Fruit fly (Drosophila melanogaster) whole organism, embryonic: ENCODE data around the gene Mocs2B.

ENCODE experiments used
- Asciz ChIP-seq: fragments of 200-800 bp; sonication (Bioruptor generic); optimal IDR thresholded peaks from 2 replicates; lab custom pipeline; 2017; ENCODE audit warnings: missing biosample characterization, mild to moderate bottlenecking, missing genetic modification characterization, missing genetic modification reagents
- CG11504 ChIP-seq: fragments of 200-800 bp; sonication (Bioruptor generic); optimal IDR thresholded peaks from 3 replicates; lab custom pipeline; 2019; ENCODE audit warnings: missing biosample characterization, mild to moderate bottlenecking, missing genetic modification characterization, moderate library complexity
- CG12391 ChIP-seq: fragments of 200-800 bp; sonication (Bioruptor generic); optimal IDR thresholded peaks from 3 replicates; lab custom pipeline; 2018; ENCODE audit warnings: missing biosample characterization, mild to moderate bottlenecking, missing genetic modification characterization, moderate library complexity
- CG14710 ChIP-seq: fragments of 200-800 bp; sonication (Bioruptor generic); optimal IDR thresholded peaks from 3 replicates; lab custom pipeline; 2019; ENCODE audit warnings: missing biosample characterization, mild to moderate bottlenecking, missing genetic modification characterization, moderate library complexity
- CG15073 ChIP-seq: fragments of 200-800 bp; sonication (Bioruptor generic); optimal IDR thresholded peaks from 2 replicates; lab custom pipeline; 2016; ENCODE audit warnings: missing biosample characterization, missing genetic modification characterization
- CG17186 ChIP-seq: fragments of 200-800 bp; sonication (Bioruptor generic); optimal IDR thresholded peaks from 3 replicates; lab custom pipeline; 2017; ENCODE audit warnings: missing biosample characterization, missing genetic modification reagents, missing genetic modification characterization
- CG2889 ChIP-seq: fragments of 200-800 bp; sonication (Bioruptor generic); IDR thresholded peaks from 3 replicates; pipeline ENCODE4 v1.3.6; 2022; ENCODE audit warnings: missing biosample characterization, missing genetic modification characterization
- CG30403 ChIP-seq: fragments of 200-800 bp; sonication (Bioruptor generic); optimal IDR thresholded peaks from 3 replicates; lab custom pipeline; 2016; ENCODE audit warnings: missing biosample characterization, missing genetic modification characterization
- CG31224 ChIP-seq: fragments of 200-800 bp; sonication (Bioruptor generic); IDR thresholded peaks from 2 replicates; pipeline ENCODE4 v1.3.6; 2022; ENCODE audit warnings: missing biosample characterization, missing genetic modification characterization
- CG32532 ChIP-seq: fragments of 200-800 bp; sonication (Bioruptor generic); IDR thresholded peaks from 2 replicates; pipeline ENCODE4 v1.3.6; 2022; ENCODE audit warnings: missing biosample characterization, missing genetic modification characterization
- CG32772 ChIP-seq: fragments of 200-800 bp; sonication (Bioruptor generic); IDR thresholded peaks from 2 replicates; pipeline ENCODE4 v1.3.6; 2022; ENCODE audit warnings: missing biosample characterization, missing genetic modification characterization
- CG3838 ChIP-seq: fragments of 200-800 bp; sonication (Bioruptor generic); optimal IDR thresholded peaks from 3 replicates; lab custom pipeline; 2016; ENCODE audit warnings: missing biosample characterization, missing genetic modification characterization
- CG4282 ChIP-seq: fragments of 200-800 bp; sonication (Bioruptor generic); optimal IDR thresholded peaks from 2 replicates; lab custom pipeline; 2016; ENCODE audit warnings: missing biosample characterization, missing genetic modification characterization
- CG4424 ChIP-seq: fragments of 200-800 bp; sonication (Bioruptor generic); optimal IDR thresholded peaks from 3 replicates; lab custom pipeline; 2016; ENCODE audit warnings: missing biosample characterization, missing genetic modification characterization
- CG5953 ChIP-seq: fragments of 200-800 bp; sonication (Bioruptor generic); IDR thresholded peaks from 2 replicates; pipeline ENCODE4 v1.3.6; 2022; ENCODE audit warnings: missing biosample characterization, missing genetic modification characterization
- CG6791 ChIP-seq: fragments of 200-800 bp; sonication (Bioruptor generic); IDR thresholded peaks from 3 replicates; pipeline ENCODE4 v1.3.6; 2022; ENCODE audit warnings: missing biosample characterization, missing genetic modification characterization; ENCODE audit not compliant: partially characterized antibody
- CG7357 ChIP-seq: fragments of 200-800 bp; sonication (Bioruptor generic); IDR thresholded peaks from 3 replicates; pipeline ENCODE4 v1.3.6; 2022; ENCODE audit warnings: missing biosample characterization, missing genetic modification characterization
- CG8478 ChIP-seq: fragments of >200 bp; optimal IDR thresholded peaks from 2 replicates; lab custom pipeline; 2018
- CG8944 ChIP-seq: fragments of 200-800 bp; sonication (Bioruptor generic); optimal IDR thresholded peaks from 3 replicates; lab custom pipeline; 2016; ENCODE audit warnings: missing biosample characterization, missing genetic modification characterization
- CG9727 ChIP-seq: fragments of 200-800 bp; sonication (Bioruptor generic); optimal IDR thresholded peaks from 3 replicates; lab custom pipeline; 2017; ENCODE audit warnings: missing biosample characterization, mild to moderate bottlenecking, missing genetic modification characterization
- CG9817 ChIP-seq: fragments of 200-800 bp; sonication (Bioruptor generic); optimal IDR thresholded peaks from 2 replicates; lab custom pipeline; 2018; ENCODE audit warnings: missing biosample characterization, mild to moderate bottlenecking, missing genetic modification characterization, moderate library complexity
- CkIIα-i1 ChIP-seq: fragments of 200-800 bp; sonication (Bioruptor generic); IDR thresholded peaks from 2 replicates; pipeline ENCODE4 v1.3.6; 2022; ENCODE audit warnings: missing biosample characterization, missing genetic modification characterization
- Dbx ChIP-seq: fragments of 200-800 bp; sonication (Bioruptor generic); IDR thresholded peaks from 3 replicates; pipeline ENCODE4 v1.3.6; 2022; ENCODE audit warnings: missing biosample characterization, missing genetic modification characterization
- Doc3 ChIP-seq: fragments of 200-800 bp; sonication (Bioruptor generic); IDR thresholded peaks from 3 replicates; pipeline ENCODE4 v1.3.6; 2022; ENCODE audit warnings: missing biosample characterization, missing genetic modification characterization; ENCODE audit not compliant: partially characterized antibody
- Drgx ChIP-seq: fragments of 200-800 bp; sonication (Bioruptor generic); IDR thresholded peaks from 2 replicates; pipeline ENCODE4 v1.3.6; 2022; ENCODE audit warnings: missing biosample characterization, missing genetic modification characterization
- Fer3 ChIP-seq: fragments of 200-800 bp; sonication (Bioruptor generic); optimal IDR thresholded peaks from 2 replicates; lab custom pipeline; 2018; ENCODE audit warnings: missing biosample characterization, mild to moderate bottlenecking, missing genetic modification characterization, moderate library complexity
- Hsf ChIP-seq: fragments of 200-800 bp; sonication (Bioruptor generic); optimal IDR thresholded peaks from 3 replicates; lab custom pipeline; 2016; ENCODE audit warnings: missing biosample characterization, missing genetic modification characterization
- Lpt ChIP-seq: fragments of >200 bp; optimal IDR thresholded peaks from 2 replicates; lab custom pipeline; 2018; ENCODE audit warnings: missing biosample characterization, missing genetic modification characterization
- Mrtf ChIP-seq: fragments of 200-800 bp; sonication (Bioruptor generic); IDR thresholded peaks from 3 replicates; pipeline ENCODE4 v1.3.6; 2022; ENCODE audit warnings: missing biosample characterization, missing genetic modification characterization
- NfI ChIP-seq: fragments of 200-800 bp; sonication (Bioruptor generic); optimal IDR thresholded peaks from 3 replicates; lab custom pipeline; 2018; ENCODE audit warnings: missing biosample characterization, mild to moderate bottlenecking, missing genetic modification characterization, moderate library complexity
- Sox100B ChIP-seq: fragments of 200-800 bp; sonication (Bioruptor generic); optimal IDR thresholded peaks from 3 replicates; lab custom pipeline; 2018; ENCODE audit warnings: missing biosample characterization, mild to moderate bottlenecking, missing genetic modification characterization
- Xrp1 ChIP-seq: fragments of 200-800 bp; sonication (Bioruptor generic); IDR thresholded peaks from 2 replicates; pipeline ENCODE4 v1.3.6; 2022; ENCODE audit warnings: missing biosample characterization, missing genetic modification characterization
- bsh ChIP-seq, 2 experiments: fragments of 200-800 bp; sonication (Bioruptor generic); optimal IDR thresholded peaks; 2 replicates each; lab custom pipeline; 2017 to 2018; ENCODE audit warnings: mild to moderate bottlenecking in 2 of 2, missing biosample characterization in 2 of 2, missing genetic modification characterization in 2 of 2, moderate library complexity in 1 of 2
- chif ChIP-seq, 2 experiments: fragments of 200-800 bp; sonication (Bioruptor generic); optimal IDR thresholded peaks; 3 replicates each; lab custom pipeline; 2016; ENCODE audit warnings: missing biosample characterization in 2 of 2, missing genetic modification characterization in 2 of 2
- crc ChIP-seq: fragments of 200-800 bp; sonication (Bioruptor generic); optimal IDR thresholded peaks from 2 replicates; lab custom pipeline; 2016; ENCODE audit warnings: missing biosample characterization, missing genetic modification characterization
- cwo ChIP-seq: fragments of 200-800 bp; sonication (Bioruptor generic); optimal IDR thresholded peaks from 3 replicates; lab custom pipeline; 2017; ENCODE audit warnings: missing biosample characterization, missing genetic modification characterization, mild to moderate bottlenecking, moderate library complexity, missing genetic modification reagents
- emc ChIP-seq: fragments of 200-800 bp; sonication (Bioruptor generic); optimal IDR thresholded peaks from 2 replicates; lab custom pipeline; 2016; ENCODE audit warnings: missing biosample characterization, missing genetic modification characterization
- fd102C ChIP-seq: fragments of 200-800 bp; sonication (Bioruptor generic); optimal IDR thresholded peaks from 2 replicates; lab custom pipeline; 2018; ENCODE audit warnings: missing biosample characterization, mild to moderate bottlenecking, missing genetic modification characterization, moderate library complexity
- fru ChIP-seq: fragments of >200 bp; optimal IDR thresholded peaks from 2 replicates; lab custom pipeline; 2017
- fu2 ChIP-seq: fragments of 200-800 bp; sonication (Bioruptor generic); optimal IDR thresholded peaks from 2 replicates; lab custom pipeline; 2016; ENCODE audit warnings: missing biosample characterization, missing genetic modification characterization
- gcm ChIP-seq: fragments of 200-800 bp; sonication (Bioruptor generic); optimal IDR thresholded peaks from 2 replicates; lab custom pipeline; 2019; ENCODE audit warnings: missing biosample characterization, mild to moderate bottlenecking, missing genetic modification characterization, moderate library complexity
- ind ChIP-seq: fragments of 200-800 bp; sonication (Bioruptor generic); optimal IDR thresholded peaks from 3 replicates; lab custom pipeline; 2016; ENCODE audit warnings: missing biosample characterization, missing genetic modification characterization
- kay ChIP-seq: fragments of 200-800 bp; sonication (Bioruptor generic); optimal IDR thresholded peaks from 2 replicates; lab custom pipeline; 2016; ENCODE audit warnings: missing biosample characterization, missing genetic modification characterization
- lbe ChIP-seq: fragments of 200-800 bp; sonication (Bioruptor generic); optimal IDR thresholded peaks from 2 replicates; lab custom pipeline; 2016; ENCODE audit warnings: missing biosample characterization, mild to moderate bottlenecking, missing genetic modification characterization
- onecut ChIP-seq: fragments of 200-800 bp; sonication (Bioruptor generic); IDR thresholded peaks from 2 replicates; pipeline ENCODE4 v1.3.6; 2022; ENCODE audit warnings: missing biosample characterization, missing genetic modification characterization
- p53 ChIP-seq: fragments of 200-800 bp; sonication (Bioruptor generic); optimal IDR thresholded peaks from 2 replicates; lab custom pipeline; 2016; ENCODE audit warnings: missing biosample characterization, missing genetic modification characterization
- phol ChIP-seq: fragments of 200-800 bp; sonication (Bioruptor generic); optimal IDR thresholded peaks from 3 replicates; lab custom pipeline; 2018; ENCODE audit warnings: missing biosample characterization, mild to moderate bottlenecking, missing genetic modification characterization, moderate library complexity
- pzg ChIP-seq: fragments of 200-800 bp; sonication (Bioruptor generic); optimal IDR thresholded peaks from 3 replicates; lab custom pipeline; 2018; ENCODE audit warnings: missing biosample characterization, mild to moderate bottlenecking, missing genetic modification characterization, moderate library complexity
- schlank ChIP-seq: fragments of 200-800 bp; sonication (Bioruptor generic); optimal IDR thresholded peaks from 2 replicates; lab custom pipeline; 2018; ENCODE audit warnings: missing biosample characterization, mild to moderate bottlenecking, missing genetic modification characterization
- shn ChIP-seq: fragments of 200-800 bp; sonication (Bioruptor generic); optimal IDR thresholded peaks from 3 replicates; lab custom pipeline; 2016; ENCODE audit warnings: missing biosample characterization, missing genetic modification characterization
- slou ChIP-seq: fragments of 200-800 bp; sonication (Bioruptor generic); optimal IDR thresholded peaks from 3 replicates; lab custom pipeline; 2016; ENCODE audit warnings: missing biosample characterization, missing genetic modification characterization
- tll ChIP-seq, 2 experiments: fragments of 200-800 bp in 1 of 2; fragments of >200 bp in 1 of 2; sonication (Bioruptor generic) in 1 of 2; optimal IDR thresholded peaks; 2 replicates each; lab custom pipeline; 2017 to 2019; ENCODE audit warnings: missing biosample characterization in 2 of 2, missing genetic modification characterization in 2 of 2, mild to moderate bottlenecking in 1 of 2, moderate library complexity in 1 of 2
- trem ChIP-seq: fragments of 200-800 bp; optimal IDR thresholded peaks from 3 replicates; lab custom pipeline; 2019; ENCODE audit warnings: missing biosample characterization, mild to moderate bottlenecking, missing genetic modification characterization, moderate library complexity

The Mocs2B gene

DNA sequence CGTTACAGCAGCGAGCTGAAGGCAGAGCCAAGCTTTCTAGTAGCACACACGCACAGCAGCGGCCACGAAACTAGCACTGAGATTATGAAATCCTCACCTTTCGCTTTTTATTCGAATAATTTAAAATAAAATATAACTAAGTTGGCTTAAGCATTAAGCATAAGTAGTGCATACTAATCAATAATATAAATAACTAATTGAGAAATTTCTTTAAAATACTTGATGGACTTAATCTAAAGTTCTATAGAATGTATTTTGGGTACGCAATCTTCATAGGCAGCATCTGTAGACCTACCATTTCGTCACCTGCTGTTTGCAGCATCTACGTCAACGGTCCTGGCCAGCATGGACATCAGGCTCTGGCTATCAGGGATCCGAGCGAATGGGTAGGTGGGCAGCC, 25.2 kb upstream of the Mocs2B start (continued):
- no peak for TF ChIP-seq CG4282 (GFP tag; lab: Kevin White, UChicago)
- no peak for TF ChIP-seq CG32532
- TF ChIP-seq CG17186 (GFP tag; lab: Kevin White, UChicago), result no peak
- TF ChIP-seq fd102C (GFP tag; lab: Kevin White, UChicago), result no peak
- no peak for TF ChIP-seq CG9727
- no peak for TF ChIP-seq chif (GFP tag; optimal IDR thresholded peaks at IDR 0.05; lab: Kevin White, UChicago)
- TF ChIP-seq phol (tag; lab: Kevin White, UChicago), result no peak
- TF ChIP-seq CG11504, result peak; percentile 55
- TF ChIP-seq CG9817 (tag; lab: Kevin White, UChicago), result peak; percentile 7
- TF ChIP-seq Asciz (GFP tag; lab: Kevin White, UChicago), result no peak
- no peak for TF ChIP-seq lbe (GFP tag; lab: Kevin White, UChicago)
- no peak for TF ChIP-seq CG4424 (GFP tag; lab: Kevin White, UChicago)
- TF ChIP-seq fu2 (GFP tag; lab: Kevin White, UChicago), result no peak
- TF ChIP-seq pzg (GFP tag; lab: Kevin White, UChicago), result no peak
- no peak for TF ChIP-seq Dbx
- no peak for TF ChIP-seq CG6791 (GFP tag; lab: Robert Waterston, UW)
- TF ChIP-seq bsh (GFP tag; optimal IDR thresholded peaks at IDR 0.05; lab: Kevin White, UChicago), result no peak
- no peak for TF ChIP-seq CkIIα-i1
- peak; percentile 50 for TF ChIP-seq cwo
- TF ChIP-seq Sox100B, result peak; percentile 5
- TF ChIP-seq ind (GFP tag; lab: Kevin White, UChicago), result no peak
- TF ChIP-seq emc (GFP tag; lab: Kevin White, UChicago), result no peak
- peak; percentile 1 for TF ChIP-seq NfI
- TF ChIP-seq CG8478 (lab: Kevin White, UChicago), result no peak
- TF ChIP-seq CG14710 (tag; lab: Kevin White, UChicago), result no peak
- no peak for TF ChIP-seq CG15073 (GFP tag; lab: Kevin White, UChicago)
- no peak for TF ChIP-seq CG5953 (GFP tag; lab: Robert Waterston, UW)
- no peak for TF ChIP-seq schlank (tag; lab: Kevin White, UChicago)
- TF ChIP-seq CG32772 (GFP tag; lab: Robert Waterston, UW), result no peak
- TF ChIP-seq trem, result no peak
- no peak for TF ChIP-seq CG3838 (GFP tag; lab: Kevin White, UChicago)
- TF ChIP-seq Drgx, result no peak
- TF ChIP-seq p53 (GFP tag; lab: Kevin White, UChicago), result no peak
- no peak for TF ChIP-seq CG31224 (GFP tag; lab: Robert Waterston, UW)
- no peak for TF ChIP-seq gcm (GFP tag; lab: Kevin White, UChicago)
- no peak for TF ChIP-seq kay (GFP tag; lab: Kevin White, UChicago)
- no peak for TF ChIP-seq Doc3 (GFP tag; lab: Robert Waterston, UW)
- TF ChIP-seq Xrp1 (GFP tag; lab: Robert Waterston, UW), result 0 out of 2 replicates have a peak, but pooled peaks have one; percentile 9
- no peak for TF ChIP-seq CG8944 (GFP tag; lab: Kevin White, UChicago)
- TF ChIP-seq Hsf, result no peak
- TF ChIP-seq CG2889 (GFP tag; lab: Robert Waterston, UW), result no peak
- TF ChIP-seq CG30403 (GFP tag; lab: Kevin White, UChicago), result no peak
- no peak for TF ChIP-seq crc
- TF ChIP-seq fru, result no peak
- no peak for TF ChIP-seq Lpt (GFP tag; lab: Kevin White, UChicago)
- no peak for TF ChIP-seq onecut (GFP tag; lab: Robert Waterston, UW)
- no peak for TF ChIP-seq Mrtf (GFP tag; lab: Robert Waterston, UW)
- 0 out of 3 replicates have a peak, but pooled peaks have one; percentile 25 for TF ChIP-seq CG7357 (GFP tag; lab: Robert Waterston, UW)
- TF ChIP-seq tll (GFP tag; optimal IDR thresholded peaks at IDR 0.05; lab: Kevin White, UChicago), result no peak
- TF ChIP-seq Fer3 (tag; lab: Kevin White, UChicago), result peak; percentile 25
- peak; percentile 5 for TF ChIP-seq CG12391
- no peak for TF ChIP-seq shn (GFP tag; lab: Kevin White, UChicago)
- TF ChIP-seq slou (GFP tag; lab: Kevin White, UChicago), result no peak
